Worm (Caenorhabditis elegans): ENCODE results near the gene C37C3.17.

ce11 chrV:7893812-7894381 lies 32.2 kb upstream of the C37C3.17 start, which contains the start of gene F40A3.6:
- TF ChIP-seq set-16 (GFP tag; IDR thresholded peaks at IDR 0.05) (no peak), fos-1 (tag; optimal IDR thresholded peaks at IDR 0.05) (no peak), egl-27 (tag; optimal IDR thresholded peaks at IDR 0.05) (no peak), zag-1 (tag; optimal IDR thresholded peaks at IDR 0.05) (no peak), ama-1 (optimal IDR thresholded peaks at IDR 0.05) (no peak), lin-39 (tag; optimal IDR thresholded peaks at IDR 0.05) (no peak), unc-62 (GFP tag; optimal IDR thresholded peaks at IDR 0.05 in 1 of 2) (peak in 1 of 2 experiments; percentile 44), unc-62 (tag; optimal IDR thresholded peaks at IDR 0.05) (no peak)
